Fruit fly (Drosophila melanogaster): ENCODE measurements around the gene CG7252.

DNA sequence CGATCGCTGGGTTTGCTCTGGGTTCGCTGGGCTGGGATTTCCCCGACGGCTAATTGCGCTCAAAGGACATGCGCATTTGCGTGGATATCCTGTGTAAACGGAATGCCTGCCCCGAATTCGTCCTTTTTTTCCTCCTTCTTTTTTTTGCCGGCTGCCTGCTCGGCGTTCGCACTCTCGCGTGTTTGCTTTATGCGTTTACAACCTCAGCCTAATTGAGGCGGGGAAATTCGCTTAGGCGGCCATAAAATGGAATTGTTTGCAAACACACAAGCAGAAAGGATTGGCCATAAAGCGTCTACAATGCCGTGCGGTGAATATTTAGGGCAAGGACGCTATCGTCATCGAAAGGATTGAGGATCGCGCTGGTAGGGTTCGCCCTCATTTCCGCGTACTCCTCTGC lies 22.1 kb upstream of the CG7252 start:
- TF ChIP-seq CG6654 (GFP tag; optimal IDR thresholded peaks at IDR 0.05), result no peak
- TF ChIP-seq MESR4 (GFP tag; optimal IDR thresholded peaks at IDR 0.05), result no peak
- no peak for TF ChIP-seq Vsx1 (GFP tag; optimal IDR thresholded peaks at IDR 0.05)
- TF ChIP-seq twi (tag; optimal IDR thresholded peaks at IDR 0.05), result no peak
- TF ChIP-seq Meics (GFP tag; optimal IDR thresholded peaks at IDR 0.05), result no peak
- no peak for TF ChIP-seq CG10959 (GFP tag; IDR thresholded peaks at IDR 0.05)
- TF ChIP-seq z (GFP tag; IDR thresholded peaks at IDR 0.05), result no peak
